Worm (Caenorhabditis elegans): ENCODE results near the gene ceh-88.
"Not testable (repeated sequence)": the region's sequence is repeated elsewhere in the genome, so short reads cannot be mapped to it uniquely, and the experiment has no call there.

ceh-88 gene

ce11 chrIV:17328834-17329233 lies at the start of gene ceh-88:
Gene ceh-88, plus strand, starts transcription at chrIV:17329188.
- no peak for TF ChIP-seq unc-62 (GFP tag; optimal IDR thresholded peaks at IDR 0.05)

- no peak for TF ChIP-seq unc-62 (GFP tag; optimal IDR thresholded peaks at IDR 0.05)
Observed at ce11 chrIV:17279592-17280440, 49.2 kb upstream of the ceh-88 start.

- no peak for TF ChIP-seq unc-62 (GFP tag; optimal IDR thresholded peaks at IDR 0.05)
Observed at ce11 chrIV:17280441-17280939, 48.5 kb upstream of the ceh-88 start.

- no peak for TF ChIP-seq unc-62 (GFP tag; optimal IDR thresholded peaks at IDR 0.05)
Observed at ce11 chrIV:17281060-17282021, 47.6 kb upstream of the ceh-88 start.

- no peak for TF ChIP-seq unc-62 (GFP tag; optimal IDR thresholded peaks at IDR 0.05)
Observed at ce11 chrIV:17284099-17284498, 44.9 kb upstream of the ceh-88 start, which contains the start of gene nra-1. Gene nra-1, minus strand, starts transcription at chrIV:17284199.

- TF ChIP-seq unc-62 (GFP tag; optimal IDR thresholded peaks at IDR 0.05): no peak
Observed at ce11 chrIV:17285263-17285662, 43.7 kb upstream of the ceh-88 start.

ce11 chrIV:17287908-17288675 lies 40.9 kb upstream of the ceh-88 start, which contains the start of gene zipt-7.1:
Gene zipt-7.1, minus strand, starts transcription at chrIV:17288139.
- no peak for TF ChIP-seq unc-62 (GFP tag; optimal IDR thresholded peaks at IDR 0.05)

- TF ChIP-seq unc-62 (GFP tag; optimal IDR thresholded peaks at IDR 0.05): no peak
Observed at ce11 chrIV:17291629-17292199, 37.3 kb upstream of the ceh-88 start, which contains the start of the genes T28F3.11 and slc-17.4. Gene T28F3.11, minus strand, starts transcription at chrIV:17291679. Gene slc-17.4, minus strand, starts transcription at chrIV:17291733.

ce11 chrIV:17292350-17292749 lies 36.6 kb upstream of the ceh-88 start:
- TF ChIP-seq unc-62 (GFP tag; optimal IDR thresholded peaks at IDR 0.05): no peak

- no peak for TF ChIP-seq unc-62 (GFP tag; optimal IDR thresholded peaks at IDR 0.05)
Observed at ce11 chrIV:17293068-17293467, 35.9 kb upstream of the ceh-88 start.

ce11 chrIV:17293679-17294078 lies 35.3 kb upstream of the ceh-88 start:
- TF ChIP-seq unc-62 (GFP tag; optimal IDR thresholded peaks at IDR 0.05): no peak

ce11 chrIV:17294489-17294888 lies 34.5 kb upstream of the ceh-88 start, which contains the start of gene T28F3.5:
Gene T28F3.5, plus strand, starts transcription at chrIV:17294789.
- TF ChIP-seq unc-62 (GFP tag; optimal IDR thresholded peaks at IDR 0.05): no peak

ce11 chrIV:17301933-17302332 lies 27.1 kb upstream of the ceh-88 start, which contains the start of gene ifta-2:
Gene ifta-2, minus strand, starts transcription at chrIV:17302033.
- no peak for TF ChIP-seq unc-62 (GFP tag; optimal IDR thresholded peaks at IDR 0.05)

- not testable (repeated sequence) for TF ChIP-seq unc-62 (GFP tag; optimal IDR thresholded peaks at IDR 0.05)
Observed at ce11 chrIV:17307223-17307622, 21.8 kb upstream of the ceh-88 start, which contains the start of gene T28F3.8. Gene T28F3.8, minus strand, starts transcription at chrIV:17307323.

ce11 chrIV:17308211-17308610 lies 20.8 kb upstream of the ceh-88 start, which contains the start of gene T28F3.9:
Gene T28F3.9, plus strand, starts transcription at chrIV:17308511.
- TF ChIP-seq unc-62 (GFP tag; optimal IDR thresholded peaks at IDR 0.05): no peak
